Worm (Caenorhabditis elegans) whole organism, mixed stage, embryonic: ENCODE measurements around the gene tsp-4.
A peak's percentile ranks its signal among the peaks of the same experiment; 100 is the strongest.

ENCODE experiments used
- M03D4.4 ChIP-seq: sonication (generic microtip); optimal IDR thresholded peaks from 2 replicates; lab custom pipeline; 2017; ENCODE audit warnings: mild to moderate bottlenecking, missing genetic modification characterization, missing compliant biosample characterization
- elt-3 ChIP-seq: fragments of 150-350 bp; optimal IDR thresholded peaks from 2 replicates; lab custom pipeline; 2014; ENCODE audit warnings: missing biosample characterization, missing genetic modification characterization
- ham-2 ChIP-seq: fragments of 200-800 bp; sonication (Bioruptor generic); optimal IDR thresholded peaks from 2 replicates; lab custom pipeline; 2018; ENCODE audit warnings: mild to moderate bottlenecking, missing genetic modification characterization, missing compliant biosample characterization
- lsy-2 ChIP-seq: fragments of 150-350 bp; optimal IDR thresholded peaks from 2 replicates; lab custom pipeline; 2014; ENCODE audit warnings: missing biosample characterization, missing genetic modification characterization
- mep-1 ChIP-seq: fragments of 150-350 bp; optimal IDR thresholded peaks from 2 replicates; lab custom pipeline; 2017; ENCODE audit warnings: missing biosample characterization, missing genetic modification reagents, missing genetic modification characterization, inconsistent platforms
- sptf-1 ChIP-seq: sonication (generic microtip); optimal IDR thresholded peaks from 2 replicates; lab custom pipeline; 2017; ENCODE audit warnings: mild to moderate bottlenecking, missing genetic modification characterization, moderate library complexity, missing compliant biosample characterization
- unc-120 ChIP-seq: sonication (generic microtip); optimal IDR thresholded peaks from 2 replicates; lab custom pipeline; 2017; ENCODE audit warnings: missing genetic modification characterization, missing compliant biosample characterization; ENCODE audit not compliant: poor library complexity, severe bottlenecking
- unc-39 ChIP-seq: fragments of 150-350 bp; optimal IDR thresholded peaks from 2 replicates; lab custom pipeline; 2014; ENCODE audit warnings: missing biosample characterization, missing genetic modification characterization
- ztf-11 ChIP-seq: fragments of 150-350 bp; optimal IDR thresholded peaks from 2 replicates; lab custom pipeline; 2014; ENCODE audit warnings: missing biosample characterization, missing genetic modification characterization

ce11 chrIV:12558925-12559450 is 38.9 kb upstream of the tsp-4 start, which contains the start of the genes ZK795.2 and ZK795.3:
- TF ChIP-seq sptf-1 (tag; lab: Kevin White, UChicago) (no peak), unc-39 (tag; lab: Kevin White, UChicago) (no peak), mep-1 (tag; lab: Kevin White, UChicago) (no peak), ham-2 (GFP tag; lab: Kevin White, UChicago) (no peak), elt-3 (no peak), unc-120 (tag; lab: Kevin White, UChicago) (no peak), ztf-11 (no peak), M03D4.4 (tag; lab: Kevin White, UChicago) (no peak), lsy-2 (tag; lab: Kevin White, UChicago) (peak; percentile 64)
